Worm (Caenorhabditis elegans) whole organism, L2 larva: ENCODE data around the gene rpn-11.

Source experiments
- crh-2 ChIP-seq: sonication (generic microtip); optimal IDR thresholded peaks from 2 replicates; lab custom pipeline; 2017; ENCODE audit warnings: missing biosample characterization, missing genetic modification characterization
- egl-27 ChIP-seq: sonication (generic microtip); optimal IDR thresholded peaks from 3 replicates; lab custom pipeline; 2017; ENCODE audit warnings: missing biosample characterization, missing genetic modification reagents, missing genetic modification characterization
- fos-1 ChIP-seq: fragments of 150-350 bp; optimal IDR thresholded peaks from 2 replicates; lab custom pipeline; 2014; ENCODE audit warnings: missing biosample characterization, missing genetic modification characterization
- lin-11 ChIP-seq: fragments of 150-350 bp; sonication (generic microtip); optimal IDR thresholded peaks from 2 replicates; lab custom pipeline; 2014; ENCODE audit warnings: missing biosample characterization, missing genetic modification characterization, inconsistent platforms, mixed read lengths
- nhr-25 ChIP-seq: fragments of 150-350 bp; sonication (generic microtip); optimal IDR thresholded peaks from 3 replicates; lab custom pipeline; 2014; ENCODE audit warnings: missing biosample characterization, missing genetic modification characterization
- ztf-4 ChIP-seq: fragments of 150-350 bp; optimal IDR thresholded peaks from 2 replicates; lab custom pipeline; 2014; ENCODE audit warnings: missing biosample characterization, missing genetic modification characterization

ce11 chrII:3996005-3996404 lies 48.3 kb downstream of the rpn-11 start, which contains the start of gene clc-22:
- peak; percentile 5 for TF ChIP-seq fos-1
- TF ChIP-seq crh-2 (tag; lab: Kevin White, UChicago) = no peak
- no peak for TF ChIP-seq egl-27 (tag; lab: Kevin White, UChicago)
- no peak for TF ChIP-seq lin-11 (tag; lab: Kevin White, UChicago)
- no peak for TF ChIP-seq nhr-25 (tag; lab: Kevin White, UChicago)
- TF ChIP-seq ztf-4 = no peak
